Worm (Caenorhabditis elegans) whole organism, L4 larva: ENCODE results near the gene wrk-1.
A peak's percentile ranks its signal among the peaks of the same experiment; 100 is the strongest.

Source experiments
- F10B5.3 ChIP-seq: sonication (generic microtip); optimal IDR thresholded peaks from 2 replicates; lab custom pipeline; 2016; ENCODE audit warnings: mild to moderate bottlenecking, missing genetic modification characterization, missing compliant biosample characterization
- R02D3.7 ChIP-seq: fragments of 150-350 bp; sonication (generic microtip); optimal IDR thresholded peaks from 3 replicates; lab custom pipeline; 2014; ENCODE audit warnings: missing biosample characterization, missing genetic modification characterization
- T20F7.1 ChIP-seq: fragments of 200-800 bp; sonication (Bioruptor generic); optimal IDR thresholded peaks from 2 replicates; lab custom pipeline; 2018; ENCODE audit warnings: mild to moderate bottlenecking, missing genetic modification characterization, missing compliant biosample characterization
- T26A8.4 ChIP-seq: fragments of 200-800 bp; sonication (Bioruptor generic); IDR thresholded peaks from 2 replicates; pipeline ENCODE4 v1.3.6; 2022; ENCODE audit warnings: missing genetic modification characterization, missing compliant biosample characterization
- Y5F2A.4 ChIP-seq: fragments of 200-800 bp; sonication (Bioruptor generic); optimal IDR thresholded peaks from 2 replicates; lab custom pipeline; 2018; ENCODE audit warnings: mild to moderate bottlenecking, missing genetic modification characterization, missing compliant biosample characterization
- Y75B8A.6 ChIP-seq: fragments of 200-800 bp; sonication (Bioruptor generic); IDR thresholded peaks from 2 replicates; pipeline ENCODE4 v1.3.6; 2022; ENCODE audit warnings: missing genetic modification reagents, missing genetic modification characterization, missing compliant biosample characterization
- aha-1 ChIP-seq: fragments of 150-350 bp; peaks from one replicate; lab custom pipeline; 2014; ENCODE audit warnings: missing biosample characterization, missing genetic modification characterization
- attf-4 ChIP-seq: sonication (generic microtip); optimal IDR thresholded peaks from 3 replicates; lab custom pipeline; 2017; ENCODE audit warnings: missing biosample characterization, missing genetic modification characterization
- ceh-20 ChIP-seq: fragments of 200-800 bp; sonication (Bioruptor generic); IDR thresholded peaks from 2 replicates; pipeline ENCODE4 v1.3.6; 2022; ENCODE audit warnings: missing genetic modification reagents, missing genetic modification characterization, missing compliant biosample characterization
- ces-1 ChIP-seq: fragments of 150-350 bp; sonication (generic microtip); optimal IDR thresholded peaks from 4 replicates; lab custom pipeline; 2014; ENCODE audit warnings: missing biosample characterization, missing genetic modification reagents, missing genetic modification characterization
- daf-12 ChIP-seq: fragments of 150-350 bp; optimal IDR thresholded peaks from 2 replicates; lab custom pipeline; 2014; ENCODE audit warnings: missing biosample characterization, missing genetic modification reagents, missing genetic modification characterization
- daf-16 ChIP-seq, 3 experiments: sonication (generic microtip); optimal IDR thresholded peaks; 2 replicates each; lab custom pipeline; 2016 to 2017; ENCODE audit warnings: missing genetic modification characterization in 3 of 3, missing genetic modification reagents in 3 of 3, mild to moderate bottlenecking in 2 of 3, missing compliant biosample characterization in 2 of 3, missing biosample characterization in 1 of 3, moderate library complexity in 1 of 3
- dpl-1 ChIP-seq: fragments of 150-350 bp; optimal IDR thresholded peaks from 2 replicates; lab custom pipeline; 2014; ENCODE audit warnings: missing biosample characterization, missing genetic modification reagents, missing genetic modification characterization
- dve-1 ChIP-seq: sonication (generic microtip); optimal IDR thresholded peaks from 2 replicates; lab custom pipeline; 2017; ENCODE audit warnings: antibody characterized with exemption, mild to moderate bottlenecking, missing genetic modification characterization, missing compliant biosample characterization; ENCODE audit not compliant: insufficient read depth
- fkh-10 ChIP-seq: fragments of 150-350 bp; optimal IDR thresholded peaks from 2 replicates; lab custom pipeline; 2014; ENCODE audit warnings: missing biosample characterization, missing genetic modification reagents, missing genetic modification characterization
- hif-1 ChIP-seq, 2 experiments: sonication (generic microtip); optimal IDR thresholded peaks; 2 replicates each; lab custom pipeline; 2016 to 2017; ENCODE audit warnings: missing compliant biosample characterization in 2 of 2, missing genetic modification characterization in 2 of 2, missing genetic modification reagents in 2 of 2, missing genotype in 2 of 2, mild to moderate bottlenecking in 1 of 2
- hlh-11 ChIP-seq: fragments of 200-800 bp; sonication (Bioruptor generic); optimal IDR thresholded peaks from 2 replicates; lab custom pipeline; 2018; ENCODE audit warnings: mild to moderate bottlenecking, missing genetic modification characterization, missing compliant biosample characterization
- hlh-30 ChIP-seq: sonication (generic microtip); optimal IDR thresholded peaks from 2 replicates; lab custom pipeline; 2017; ENCODE audit warnings: antibody characterized with exemption, mild to moderate bottlenecking, missing genetic modification characterization, missing compliant biosample characterization; ENCODE audit not compliant: insufficient read depth
- hmg-1.1 ChIP-seq: fragments of 200-800 bp; sonication (Bioruptor generic); IDR thresholded peaks from 2 replicates; pipeline ENCODE4 v1.3.6; 2022; ENCODE audit warnings: missing genetic modification reagents, missing genetic modification characterization, missing compliant biosample characterization
- lin-13 ChIP-seq: fragments of 150-350 bp; optimal IDR thresholded peaks from 2 replicates; lab custom pipeline; 2014; ENCODE audit warnings: missing biosample characterization, missing genetic modification reagents, missing genetic modification characterization
- lin-38 ChIP-seq: fragments of 200-800 bp; sonication (Bioruptor generic); IDR thresholded peaks from 2 replicates; pipeline ENCODE4 v1.3.6; 2022; ENCODE audit warnings: missing genetic modification reagents, missing genetic modification characterization, missing compliant biosample characterization
- madf-5 ChIP-seq, 2 experiments: fragments of 200-800 bp; sonication (Bioruptor generic); IDR thresholded peaks; 2 replicates each; pipeline ENCODE4 v1.3.6; 2022; ENCODE audit warnings: missing compliant biosample characterization in 2 of 2, missing genetic modification characterization in 2 of 2
- mdl-1 ChIP-seq, 2 experiments: fragments of 150-350 bp in 1 of 2; sonication (generic microtip) in 1 of 2; optimal IDR thresholded peaks; 2 replicates each; lab custom pipeline; 2014 to 2017; ENCODE audit warnings: missing biosample characterization in 2 of 2, missing genetic modification characterization in 2 of 2
- mep-1 ChIP-seq: fragments of 150-350 bp; sonication (generic microtip); optimal IDR thresholded peaks from 3 replicates; lab custom pipeline; 2014; ENCODE audit warnings: missing biosample characterization, missing genetic modification characterization
- mes-2 ChIP-seq: sonication (generic microtip); optimal IDR thresholded peaks from 2 replicates; lab custom pipeline; 2016; ENCODE audit warnings: missing genotype, mild to moderate bottlenecking, missing genetic modification characterization, missing compliant biosample characterization; ENCODE audit not compliant: poor library complexity, severe bottlenecking
- mxl-3 ChIP-seq: fragments of 200-800 bp; sonication (Bioruptor generic); optimal IDR thresholded peaks from 2 replicates; lab custom pipeline; 2018; ENCODE audit warnings: mild to moderate bottlenecking, missing genetic modification characterization, missing compliant biosample characterization
- nhr-11 ChIP-seq: fragments of 150-350 bp; optimal IDR thresholded peaks from 2 replicates; lab custom pipeline; 2014; ENCODE audit warnings: missing biosample characterization, missing genetic modification characterization
- nhr-25 ChIP-seq: sonication (generic microtip); optimal IDR thresholded peaks from 2 replicates; lab custom pipeline; 2017; ENCODE audit warnings: missing genetic modification characterization, mild to moderate bottlenecking, missing compliant biosample characterization, antibody characterized with exemption, moderate library complexity, borderline replicate concordance; ENCODE audit not compliant: insufficient read depth
- nhr-28 ChIP-seq: fragments of 150-350 bp; optimal IDR thresholded peaks from 2 replicates; lab custom pipeline; 2014; ENCODE audit warnings: missing biosample characterization, missing genetic modification characterization
- nhr-42 ChIP-seq: fragments of 200-800 bp; sonication (Bioruptor generic); IDR thresholded peaks from 2 replicates; pipeline ENCODE4 v1.3.6; 2022; ENCODE audit warnings: missing genetic modification characterization, missing compliant biosample characterization
- nhr-6 ChIP-seq: fragments of 150-350 bp; optimal IDR thresholded peaks from 2 replicates; lab custom pipeline; 2014; ENCODE audit warnings: missing biosample characterization, missing genetic modification characterization
- nhr-77 ChIP-seq: fragments of 150-350 bp; optimal IDR thresholded peaks from 2 replicates; lab custom pipeline; 2014; ENCODE audit warnings: missing biosample characterization, missing genetic modification characterization
- pha-4 ChIP-seq, 2 experiments: fragments of 150-350 bp in 1 of 2; fragments of 200-800 bp in 1 of 2; sonication (Bioruptor generic) in 1 of 2; IDR thresholded peaks in 1 of 2; optimal IDR thresholded peaks in 1 of 2; 2 replicates each; pipeline versions ENCODE4 v1.3.6 to Lab custom; 2014 to 2022; ENCODE audit warnings: missing genetic modification characterization in 2 of 2, missing genetic modification reagents in 2 of 2, missing biosample characterization in 1 of 2, missing compliant biosample characterization in 1 of 2
- pqm-1 ChIP-seq: sonication (generic microtip); optimal IDR thresholded peaks from 2 replicates; lab custom pipeline; 2017; ENCODE audit warnings: missing biosample characterization, missing genetic modification characterization
- rbr-2 ChIP-seq: sonication (generic microtip); optimal IDR thresholded peaks from 2 replicates; lab custom pipeline; 2016; ENCODE audit warnings: missing genotype, missing genetic modification characterization, missing compliant biosample characterization
- unc-62 ChIP-seq, 3 experiments: fragments of 150-350 bp in 1 of 3; sonication (generic microtip); optimal IDR thresholded peaks in 2 of 3; peaks in 1 of 3; 1 replicate in 1 of 3; 2 replicates in 2 of 3; lab custom pipeline; 2014 to 2017; ENCODE audit warnings: missing biosample characterization in 3 of 3, missing genetic modification characterization in 3 of 3, missing genetic modification reagents in 3 of 3, missing genotype in 1 of 3
- ztf-11 ChIP-seq: fragments of 150-350 bp; optimal IDR thresholded peaks from 2 replicates; lab custom pipeline; 2014; ENCODE audit warnings: missing biosample characterization, missing genetic modification characterization
- ztf-7 ChIP-seq: fragments of 150-350 bp; optimal IDR thresholded peaks from 2 replicates; lab custom pipeline; 2014; ENCODE audit warnings: missing biosample characterization, missing genetic modification characterization

The wrk-1 gene

DNA sequence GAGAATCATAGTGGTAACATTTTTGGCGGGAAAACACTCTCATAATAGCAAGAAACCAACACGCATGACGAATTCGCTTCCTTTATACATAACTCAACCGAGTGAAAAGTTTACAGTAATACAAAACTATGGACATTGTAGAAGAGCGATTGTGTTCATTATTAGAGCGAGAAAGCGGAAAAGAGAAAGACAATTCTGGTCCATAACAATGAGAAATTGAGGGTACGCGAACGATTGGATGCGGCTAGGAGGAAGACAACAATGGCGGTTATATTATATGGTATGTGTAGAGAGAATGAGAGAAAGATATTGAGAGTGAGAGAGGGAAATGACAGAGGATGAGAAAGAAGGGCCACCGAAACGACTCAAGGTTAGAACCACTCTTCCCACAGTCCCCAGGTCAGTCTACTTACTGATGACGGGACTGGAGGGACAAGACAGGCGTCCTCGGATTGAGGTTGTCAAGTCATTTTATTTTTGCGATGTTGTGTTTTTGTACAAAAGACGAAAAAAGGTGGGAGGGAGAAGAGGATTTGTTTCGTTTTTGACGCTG, 33.8 kb upstream of the wrk-1 start:
- TF ChIP-seq nhr-42 (GFP tag; lab: Robert Waterston, UW) (no peak), aha-1 (peak; percentile 72)
- TF ChIP-seq, all 104 proteins: peak for 1

DNA sequence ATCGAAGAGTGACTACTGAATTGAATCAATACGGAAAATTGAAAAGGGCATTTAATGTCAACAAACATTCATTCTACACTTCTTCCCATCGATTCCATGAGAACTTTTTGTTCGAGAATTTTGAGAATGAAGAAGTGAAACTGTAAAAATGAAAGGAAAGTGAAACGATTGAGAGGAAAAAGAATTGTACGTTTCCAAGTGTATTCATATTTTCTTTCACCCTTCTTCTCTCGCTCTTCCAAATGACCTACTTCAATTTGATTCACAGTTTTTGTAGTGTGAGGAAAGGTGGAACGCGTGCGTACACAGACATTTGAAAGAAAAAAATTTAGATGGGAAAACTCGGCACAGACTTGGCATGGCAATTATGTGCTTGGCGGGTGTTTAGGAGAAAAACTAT, 31.9 kb upstream of the wrk-1 start:
- TF ChIP-seq nhr-28 (tag; lab: Kevin White, UChicago), result peak; percentile 4
- TF ChIP-seq madf-5 (GFP tag; IDR thresholded peaks at IDR 0.05; lab: Robert Waterston, UW), result no peak
- TF ChIP-seq nhr-25 (tag; lab: Kevin White, UChicago), result peak; percentile 52

DNA sequence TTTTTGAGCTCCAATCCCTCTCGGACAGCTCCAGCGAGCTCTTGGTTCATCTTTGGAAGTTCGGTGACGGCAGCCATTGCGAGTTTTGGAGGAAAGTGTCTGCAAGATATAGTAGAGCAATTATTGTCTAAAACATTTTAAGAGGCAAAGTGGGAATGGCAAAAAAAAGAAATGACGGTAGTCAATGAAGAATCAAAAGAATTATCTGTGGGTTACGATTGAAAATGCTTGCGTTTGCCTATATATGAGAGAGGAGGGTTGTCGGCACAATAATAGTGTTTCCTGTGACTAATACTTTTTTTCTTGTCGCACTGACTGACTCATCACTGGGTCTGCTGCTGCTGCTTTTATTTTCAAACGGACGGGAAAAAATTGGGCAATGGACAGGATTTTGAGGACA, 31.2 kb upstream of the wrk-1 start, which contains the start of gene tth-1:
tth-1 (minus strand) TSS at position 101 of the 400 bp plus-strand sequence.
- no peak for TF ChIP-seq nhr-11 (tag; lab: Kevin White, UChicago)
- TF ChIP-seq ces-1, result no peak
- TF ChIP-seq mes-2 (tag; lab: Kevin White, UChicago), result peak; percentile 3
- no peak for TF ChIP-seq T20F7.1 (GFP tag; lab: Kevin White, UChicago)
- no peak for TF ChIP-seq ztf-7 (tag; lab: Kevin White, UChicago)
- peak; percentile 9 for TF ChIP-seq nhr-6
- TF ChIP-seq dve-1 (tag; lab: Kevin White, UChicago), result peak; percentile 4
- TF ChIP-seq, all 104 proteins: peak for 3

- TF ChIP-seq hlh-30 (tag; lab: Kevin White, UChicago) (peak; percentile 52), ztf-11 (no peak), unc-62 (GFP tag; optimal IDR thresholded peaks at IDR 0.05 in 1 of 2; lab: Kevin White, UChicago) (no peak), unc-62 (tag; optimal IDR thresholded peaks at IDR 0.05; lab: Kevin White, UChicago) (no peak), dve-1 (tag; lab: Kevin White, UChicago) (peak; percentile 44), daf-16 (GFP tag; optimal IDR thresholded peaks at IDR 0.05; lab: Kevin White, UChicago) (no peak), daf-16 (tag; optimal IDR thresholded peaks at IDR 0.05; lab: Kevin White, UChicago) (peak; percentile 88), nhr-77 (tag; lab: Kevin White, UChicago) (peak; percentile 31), Y5F2A.4 (GFP tag; lab: Kevin White, UChicago) (no peak), mdl-1 (tag; optimal IDR thresholded peaks at IDR 0.05; lab: Kevin White, UChicago) (no peak), pqm-1 (tag; lab: Kevin White, UChicago) (peak; percentile 27), nhr-28 (tag; lab: Kevin White, UChicago) (peak; percentile 53)
- TF ChIP-seq, all 104 proteins: peak for 6
These were observed 30.8 kb upstream of the wrk-1 start for ce11 chrX:8423199-8423598.

ce11 chrX:8422020-8422419, 29.6 kb upstream of the wrk-1 start, which contains the start of gene tag-123:
Gene tag-123 (minus strand): TSS chrX:8422055.
- TF ChIP-seq R02D3.7 (tag; lab: Kevin White, UChicago) (peak; percentile 53), attf-4 (tag; lab: Kevin White, UChicago) (no peak), mep-1 (peak; percentile 74), hmg-1.1 (GFP tag; lab: Robert Waterston, UW) (no peak), T26A8.4 (0 out of 2 replicates have a peak, but pooled peaks have one; percentile 19), rbr-2 (peak; percentile 40), dve-1 (tag; lab: Kevin White, UChicago) (peak; percentile 69), fkh-10 (GFP tag; lab: Kevin White, UChicago) (peak; percentile 46), mes-2 (tag; lab: Kevin White, UChicago) (peak; percentile 77), ceh-20 (GFP tag; lab: Robert Waterston, UW) (no peak), Y75B8A.6 (GFP tag; lab: Robert Waterston, UW) (no peak), madf-5 (GFP tag; IDR thresholded peaks at IDR 0.05; lab: Robert Waterston, UW) (no peak), lin-38 (no peak), nhr-77 (tag; lab: Kevin White, UChicago) (peak; percentile 9), nhr-25 (tag; lab: Kevin White, UChicago) (peak; percentile 7), lin-13 (GFP tag; lab: Kevin White, UChicago) (peak; percentile 26), F10B5.3 (tag; lab: Kevin White, UChicago) (peak; percentile 37), nhr-6 (peak; percentile 71), aha-1 (peak; percentile 98), daf-12 (tag; lab: Kevin White, UChicago) (no peak), hlh-11 (tag; lab: Kevin White, UChicago) (peak; percentile 32), hif-1 (tag; optimal IDR thresholded peaks at IDR 0.05; lab: Kevin White, UChicago) (peak in 1 of 2 experiments; percentile 47), hlh-30 (tag; lab: Kevin White, UChicago) (peak; percentile 56), dpl-1 (GFP tag; lab: Kevin White, UChicago) (peak; percentile 59), pha-4 (GFP tag; IDR thresholded peaks at IDR 0.05; lab: Robert Waterston, UW) (0 out of 2 replicates have a peak, but pooled peaks have one; percentile 9), pha-4 (tag; optimal IDR thresholded peaks at IDR 0.05; lab: Kevin White, UChicago) (peak; percentile 68), mxl-3 (GFP tag; lab: Kevin White, UChicago) (no peak)
